Worm (Caenorhabditis elegans): Measurements from ENCODE around the gene exos-9.

Gene exos-9

DNA sequence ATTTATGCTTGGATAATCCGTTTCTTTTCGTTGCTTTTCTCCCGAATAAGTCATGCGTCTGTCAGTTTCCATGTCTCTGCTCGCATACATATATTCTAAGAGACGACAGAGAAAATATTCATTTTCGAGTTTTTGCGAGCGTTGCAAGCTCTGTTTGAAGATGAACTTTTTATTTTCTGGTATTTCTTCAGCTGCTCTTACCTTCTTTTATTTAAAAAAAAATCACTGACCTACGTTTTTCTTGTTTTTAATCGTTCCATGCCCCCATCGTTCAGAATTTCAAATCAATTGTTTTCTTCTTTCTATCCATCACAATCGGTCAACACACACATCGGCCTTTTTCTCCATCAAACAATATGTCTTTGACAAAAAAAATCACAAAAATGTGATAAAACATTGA, 12.6 kb upstream of the exos-9 start:
- no peak for TF ChIP-seq ceh-79 (tag; optimal IDR thresholded peaks at IDR 0.05)
- 0 out of 2 replicates have a peak, but pooled peaks have one; percentile 6 for TF ChIP-seq mcd-1 (GFP tag; IDR thresholded peaks at IDR 0.05)
- TF ChIP-seq ztf-28 (GFP tag; IDR thresholded peaks at IDR 0.05) = no peak
- TF ChIP-seq efl-1 (GFP tag; optimal IDR thresholded peaks at IDR 0.05) = no peak
- no peak for TF ChIP-seq F55B11.4 (tag; optimal IDR thresholded peaks at IDR 0.05; ENCODE audit: borderline replicate concordance, insufficient read depth)
- no peak for TF ChIP-seq C17E4.6 (GFP tag; IDR thresholded peaks at IDR 0.05)
- TF ChIP-seq lir-1 (GFP tag; conservative IDR thresholded peaks at IDR 0.05) = no peak
- TF ChIP-seq madf-3 (GFP tag; IDR thresholded peaks at IDR 0.05) = peak; percentile 42; the same call in 1 of the 2 replicates
- TF ChIP-seq ztf-26 (tag; optimal IDR thresholded peaks at IDR 0.05) = no peak
- TF ChIP-seq nfyb-1 (GFP tag; IDR thresholded peaks at IDR 0.05) = no peak
- no peak for TF ChIP-seq athp-1 (tag; optimal IDR thresholded peaks at IDR 0.05)
- no peak for TF ChIP-seq egrh-3 (GFP tag; IDR thresholded peaks at IDR 0.05)

DNA sequence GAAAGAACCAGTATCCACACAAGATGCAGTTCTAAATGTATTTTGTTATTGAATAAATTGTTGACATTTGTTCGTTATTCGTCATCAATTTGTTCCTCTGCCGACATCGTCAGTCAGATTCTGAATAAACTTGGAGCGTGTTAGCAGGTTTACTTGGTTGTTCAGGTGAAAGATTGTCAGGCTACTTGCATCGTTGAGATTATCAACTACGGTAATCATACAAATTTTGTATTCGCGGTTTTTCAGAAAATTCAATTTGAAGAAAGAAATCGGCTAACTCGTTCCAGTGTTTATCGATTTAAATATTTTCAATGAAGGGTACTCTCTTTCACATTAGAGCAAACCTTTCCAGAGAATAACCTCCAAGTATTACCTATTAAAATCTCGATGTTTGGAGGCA, 11.8 kb upstream of the exos-9 start, which contains the start of gene R151.2:
Gene R151.2, plus strand, starts transcription at position 247 of the 400 bp plus-strand sequence.
- TF ChIP-seq aptf-2 (GFP tag; conservative IDR thresholded peaks at IDR 0.05) = no peak
- no peak for TF ChIP-seq cebp-1 (GFP tag; IDR thresholded peaks at IDR 0.05)
- TF ChIP-seq cebp-1 (tag; optimal IDR thresholded peaks at IDR 0.05) = no peak
- TF ChIP-seq F49E8.2 (tag; optimal IDR thresholded peaks at IDR 0.05; ENCODE audit: insufficient read depth) = peak; percentile 57
- TF ChIP-seq K11D2.4 (GFP tag; IDR thresholded peaks at IDR 0.05) = no peak
- peak; percentile 54 for TF ChIP-seq B0336.3 (GFP tag; IDR thresholded peaks at IDR 0.05)
- no peak for TF ChIP-seq ceh-58 (GFP tag; IDR thresholded peaks at IDR 0.05)
- TF ChIP-seq lin-26 (GFP tag; IDR thresholded peaks at IDR 0.05) = 0 out of 2 replicates have a peak, but pooled peaks have one; percentile 39
- TF ChIP-seq rpc-1 (optimal IDR thresholded peaks at IDR 0.05) = no peak
- TF ChIP-seq rpc-1 (tag; optimal IDR thresholded peaks at IDR 0.05) = no peak
- TF ChIP-seq zfh-2 (GFP tag; conservative IDR thresholded peaks at IDR 0.05) = no peak
- TF ChIP-seq tlf-1 (GFP tag; optimal IDR thresholded peaks at IDR 0.05) = peak; percentile 36
- no peak for TF ChIP-seq mxl-1 (tag; optimal IDR thresholded peaks at IDR 0.05)
- no peak for TF ChIP-seq K12H6.12 (tag; optimal IDR thresholded peaks at IDR 0.05)
- TF ChIP-seq tbp1 (GFP tag; optimal IDR thresholded peaks at IDR 0.05) = no peak
- no peak for TF ChIP-seq egl-18 (GFP tag; IDR thresholded peaks at IDR 0.05)
- TF ChIP-seq ztf-25 (GFP tag; IDR thresholded peaks at IDR 0.05) = no peak
- no peak for TF ChIP-seq ceh-40 (GFP tag; IDR thresholded peaks at IDR 0.05)
- TF ChIP-seq snpc-4 (GFP tag; optimal IDR thresholded peaks at IDR 0.05) = no peak
- TF ChIP-seq snpc-4 (tag; optimal IDR thresholded peaks at IDR 0.05) = peak in 1 of 4 experiments; percentile 3
- TF ChIP-seq madf-8 (GFP tag; conservative IDR thresholded peaks at IDR 0.05) = no peak
- no peak for TF ChIP-seq F52B5.7 (tag; optimal IDR thresholded peaks at IDR 0.05)
- TF ChIP-seq dpff-1 (tag; optimal IDR thresholded peaks at IDR 0.05) = no peak
- TF ChIP-seq F10E7.11 (tag; optimal IDR thresholded peaks at IDR 0.05) = no peak
- TF ChIP-seq egl-44 (GFP tag; IDR thresholded peaks at IDR 0.05) = 0 out of 2 replicates have a peak, but pooled peaks have one; percentile 35
- no peak for TF ChIP-seq D2030.7 (GFP tag; IDR thresholded peaks at IDR 0.05)
- no peak for TF ChIP-seq F37B4.10 (GFP tag; IDR thresholded peaks at IDR 0.05)
- no peak for TF ChIP-seq hmg-20 (GFP tag; IDR thresholded peaks at IDR 0.05)
- no peak for TF ChIP-seq dpl-1 (GFP tag; optimal IDR thresholded peaks at IDR 0.05)
- no peak for TF ChIP-seq sea-2 (GFP tag; IDR thresholded peaks at IDR 0.05)
- TF ChIP-seq Y56A3A.18 (GFP tag; IDR thresholded peaks at IDR 0.05) = no peak
- TF ChIP-seq madf-10 (tag; optimal IDR thresholded peaks at IDR 0.05) = no peak
- TF ChIP-seq ets-4 (GFP tag; optimal IDR thresholded peaks at IDR 0.05) = no peak
- peak; percentile 53 for TF ChIP-seq lin-54 (GFP tag; optimal IDR thresholded peaks at IDR 0.05)
- no peak for TF ChIP-seq bed-1 (GFP tag; IDR thresholded peaks at IDR 0.05)
- 0 out of 2 replicates have a peak, but pooled peaks have one; percentile 47 for TF ChIP-seq nfyb-1 (GFP tag; IDR thresholded peaks at IDR 0.05)
- TF ChIP-seq nhr-90 (tag; optimal IDR thresholded peaks at IDR 0.05) = no peak
- 0 out of 2 replicates have a peak, but pooled peaks have one; percentile 5 for TF ChIP-seq hsf-1 (GFP tag; IDR thresholded peaks at IDR 0.05)
- TF ChIP-seq lag-1 (GFP tag; IDR thresholded peaks at IDR 0.05) = no peak
